Worm (Caenorhabditis elegans): ENCODE data around the gene F14D7.2.

DNA sequence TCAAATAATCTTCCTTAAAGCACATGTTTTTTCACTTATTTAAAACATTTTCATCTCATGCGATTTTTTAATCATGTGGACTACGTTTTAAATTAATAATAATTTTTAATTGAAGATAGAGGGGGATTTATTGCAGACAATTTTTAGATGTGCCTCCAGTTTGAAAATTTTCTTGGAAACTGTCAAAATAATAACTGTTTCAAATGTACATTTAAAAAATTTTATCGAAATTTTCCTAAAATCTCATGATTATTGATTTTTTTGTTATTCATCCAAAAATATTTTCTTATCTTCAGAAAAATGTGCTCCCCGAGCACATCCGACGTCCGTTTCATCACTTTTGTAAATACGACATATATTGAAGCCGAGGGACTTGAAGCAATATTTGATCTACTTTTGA is 36.7 kb downstream of the F14D7.2 start, which contains the start of gene sre-8:
- no peak for TF ChIP-seq nhr-237 (tag; optimal IDR thresholded peaks at IDR 0.05)
- no peak for TF ChIP-seq aly-2 (tag; optimal IDR thresholded peaks at IDR 0.05)
- TF ChIP-seq unc-62 (GFP tag; optimal IDR thresholded peaks at IDR 0.05): no peak
- TF ChIP-seq lin-11 (tag; optimal IDR thresholded peaks at IDR 0.05): no peak
- no peak for TF ChIP-seq zag-1 (tag; optimal IDR thresholded peaks at IDR 0.05)
- no peak for TF ChIP-seq blmp-1 (tag; optimal IDR thresholded peaks at IDR 0.05; ENCODE audit: insufficient read depth)
- TF ChIP-seq ceh-16 (tag; optimal IDR thresholded peaks at IDR 0.05): no peak
- TF ChIP-seq crh-2 (tag; optimal IDR thresholded peaks at IDR 0.05): no peak
- no peak for TF ChIP-seq nhr-12 (tag; optimal IDR thresholded peaks at IDR 0.05)
- TF ChIP-seq nhr-25 (tag; optimal IDR thresholded peaks at IDR 0.05): no peak
